Fruit fly (Drosophila melanogaster) whole organism, larva: ENCODE results near the gene ppan.

Experiments used
- noc ChIP-seq: fragments of 200-800 bp; sonication (Bioruptor generic); optimal IDR thresholded peaks from 3 replicates; lab custom pipeline; 2019; ENCODE audit warnings: missing biosample characterization, mild to moderate bottlenecking, missing genetic modification characterization, moderate library complexity

The ppan gene

dm6 chr3R:21091500-21091899 is 24.6 kb upstream of the ppan start:
- TF ChIP-seq noc (tag; lab: Kevin White, UChicago) = no peak

dm6 chr3R:21092036-21092435 is 24.0 kb upstream of the ppan start:
- no peak for TF ChIP-seq noc (tag; lab: Kevin White, UChicago)

dm6 chr3R:21092829-21093228 is 23.2 kb upstream of the ppan start:
- TF ChIP-seq noc (tag; lab: Kevin White, UChicago) = no peak

dm6 chr3R:21094292-21094691 is 21.8 kb upstream of the ppan start:
- TF ChIP-seq noc (tag; lab: Kevin White, UChicago) = no peak

- no peak for TF ChIP-seq noc (tag; lab: Kevin White, UChicago)
Measured at dm6 chr3R:21096532-21097143, 19.4 kb upstream of the ppan start.

dm6 chr3R:21097160-21097559 is 18.9 kb upstream of the ppan start:
- TF ChIP-seq noc (tag; lab: Kevin White, UChicago) = no peak

dm6 chr3R:21097631-21098117 is 18.4 kb upstream of the ppan start, which contains the start of gene RhoGAP93B:
Gene RhoGAP93B (minus strand): TSS chr3R:21097827.
- peak; percentile 83 for TF ChIP-seq noc (tag; lab: Kevin White, UChicago)

- no peak for TF ChIP-seq noc (tag; lab: Kevin White, UChicago)
Measured at dm6 chr3R:21101453-21102214, 14.4 kb upstream of the ppan start, which contains the start of the genes CG7044 and Tbc1d22. Gene CG7044 (minus strand): TSS chr3R:21101718. Gene Tbc1d22 (plus strand): TSS chr3R:21102199.

dm6 chr3R:21102477-21102876 is 13.6 kb upstream of the ppan start:
- no peak for TF ChIP-seq noc (tag; lab: Kevin White, UChicago)

- TF ChIP-seq noc (tag; lab: Kevin White, UChicago) = no peak
Measured at dm6 chr3R:21107907-21108591, 8.0 kb upstream of the ppan start, which contains the start of the genes Sec15 and rtet. Gene Sec15 (minus strand): TSS chr3R:21107972. Gene rtet (plus strand): TSS chr3R:21108446.

dm6 chr3R:21109712-21110111 is 6.3 kb upstream of the ppan start:
- no peak for TF ChIP-seq noc (tag; lab: Kevin White, UChicago)

dm6 chr3R:21111046-21111480 is 5.0 kb upstream of the ppan start, which contains the start of gene Rab11:
Gene Rab11 (plus strand): TSS chr3R:21111408.
- TF ChIP-seq noc (tag; lab: Kevin White, UChicago) = peak; percentile 76

- TF ChIP-seq noc (tag; lab: Kevin White, UChicago) = peak; percentile 14
Measured at dm6 chr3R:21111964-21112740, 3.9 kb upstream of the ppan start.

dm6 chr3R:21112742-21113465 is 3.1 kb upstream of the ppan start:
- TF ChIP-seq noc (tag; lab: Kevin White, UChicago) = peak; percentile 82
